Worm (Caenorhabditis elegans): Measurements from ENCODE around the gene ahsa-1.

ahsa-1 gene

ce11 chrV:15069435-15069985 is 15.7 kb downstream of the ahsa-1 start:
- TF ChIP-seq ces-1 (GFP tag; optimal IDR thresholded peaks at IDR 0.05) (peak; percentile 87), lsy-2 (tag; optimal IDR thresholded peaks at IDR 0.05) (peak; percentile 82), nhr-2 (tag; optimal IDR thresholded peaks at IDR 0.05) (no peak), unc-120 (tag; optimal IDR thresholded peaks at IDR 0.05; ENCODE audit: poor library complexity, severe bottlenecking) (no peak)

ce11 chrV:15068378-15068777 is 16.8 kb downstream of the ahsa-1 start, which contains the start of gene dnj-3:
dnj-3 (plus strand) TSS chrV:15068678.
- TF ChIP-seq snpc-4 (tag; optimal IDR thresholded peaks at IDR 0.05) (no peak), elt-3 (tag; optimal IDR thresholded peaks at IDR 0.05) (no peak), flh-1 (GFP tag; optimal IDR thresholded peaks at IDR 0.05) (no peak), unc-62 (GFP tag; optimal IDR thresholded peaks at IDR 0.05) (no peak), ceh-43 (GFP tag; optimal IDR thresholded peaks at IDR 0.05) (no peak), drap-1 (GFP tag; optimal IDR thresholded peaks at IDR 0.05) (no peak), sptf-1 (tag; optimal IDR thresholded peaks at IDR 0.05) (no peak), lin-32 (GFP tag; optimal IDR thresholded peaks at IDR 0.05) (no peak), nhr-12 (tag; optimal IDR thresholded peaks at IDR 0.05) (no peak), mab-5 (tag; optimal IDR thresholded peaks at IDR 0.05) (no peak), lin-13 (tag; optimal IDR thresholded peaks at IDR 0.05) (no peak), hlh-1 (tag; optimal IDR thresholded peaks at IDR 0.05) (no peak), nhr-2 (tag; optimal IDR thresholded peaks at IDR 0.05) (no peak), cnd-1 (tag; optimal IDR thresholded peaks at IDR 0.05) (no peak), blmp-1 (tag; optimal IDR thresholded peaks at IDR 0.05) (no peak), sem-2 (GFP tag; optimal IDR thresholded peaks at IDR 0.05) (no peak), ceh-83 (GFP tag; optimal IDR thresholded peaks at IDR 0.05) (no peak), ham-2 (GFP tag; optimal IDR thresholded peaks at IDR 0.05) (no peak), mep-1 (tag; optimal IDR thresholded peaks at IDR 0.05) (no peak)

ce11 chrV:15067165-15067564 is 18.0 kb downstream of the ahsa-1 start, which contains the start of gene C25D7.10:
C25D7.10 (plus strand) TSS chrV:15067465.
- TF ChIP-seq nhr-237 (tag; optimal IDR thresholded peaks at IDR 0.05), result no peak
- no peak for TF ChIP-seq unc-62 (GFP tag; optimal IDR thresholded peaks at IDR 0.05)

ce11 chrV:15065837-15066348 is 19.3 kb downstream of the ahsa-1 start, which contains the start of gene otub-1:
otub-1 (plus strand) TSS chrV:15066298.
- TF ChIP-seq lin-13 (tag; optimal IDR thresholded peaks at IDR 0.05) (no peak), drap-1 (GFP tag; optimal IDR thresholded peaks at IDR 0.05) (no peak), lin-32 (GFP tag; optimal IDR thresholded peaks at IDR 0.05) (no peak), ztf-11 (tag; optimal IDR thresholded peaks at IDR 0.05) (no peak), hlh-1 (tag; optimal IDR thresholded peaks at IDR 0.05) (no peak), mab-5 (tag; optimal IDR thresholded peaks at IDR 0.05) (no peak), lsy-2 (tag; optimal IDR thresholded peaks at IDR 0.05) (no peak), sptf-1 (tag; optimal IDR thresholded peaks at IDR 0.05) (no peak), sem-2 (GFP tag; optimal IDR thresholded peaks at IDR 0.05) (no peak), nhr-237 (tag; optimal IDR thresholded peaks at IDR 0.05) (no peak), tbx-8 (GFP tag; optimal IDR thresholded peaks at IDR 0.05) (no peak), mls-2 (tag; optimal IDR thresholded peaks at IDR 0.05) (no peak), ceh-83 (GFP tag; optimal IDR thresholded peaks at IDR 0.05) (no peak), zip-8 (tag; optimal IDR thresholded peaks at IDR 0.05) (no peak), nhr-12 (tag; optimal IDR thresholded peaks at IDR 0.05) (no peak), mep-1 (tag; optimal IDR thresholded peaks at IDR 0.05) (no peak), ham-2 (GFP tag; optimal IDR thresholded peaks at IDR 0.05) (no peak), nhr-28 (tag; optimal IDR thresholded peaks at IDR 0.05) (no peak), unc-62 (GFP tag; optimal IDR thresholded peaks at IDR 0.05) (no peak)

- TF ChIP-seq mab-5 (tag; optimal IDR thresholded peaks at IDR 0.05) (no peak), zip-8 (tag; optimal IDR thresholded peaks at IDR 0.05) (no peak), unc-39 (tag; optimal IDR thresholded peaks at IDR 0.05) (no peak), ceh-39 (tag; optimal IDR thresholded peaks at IDR 0.05) (peak; percentile 20), pha-4 (tag; optimal IDR thresholded peaks at IDR 0.05) (no peak), nhr-76 (tag; optimal IDR thresholded peaks at IDR 0.05) (no peak), ceh-83 (GFP tag; optimal IDR thresholded peaks at IDR 0.05) (no peak), nhr-28 (tag; optimal IDR thresholded peaks at IDR 0.05) (no peak), ceh-43 (GFP tag; optimal IDR thresholded peaks at IDR 0.05) (no peak), flh-1 (GFP tag; optimal IDR thresholded peaks at IDR 0.05) (no peak), hlh-1 (tag; optimal IDR thresholded peaks at IDR 0.05) (no peak), blmp-1 (tag; optimal IDR thresholded peaks at IDR 0.05) (no peak), lsy-2 (tag; optimal IDR thresholded peaks at IDR 0.05) (no peak), bed-3 (GFP tag; optimal IDR thresholded peaks at IDR 0.05) (no peak), unc-120 (tag; optimal IDR thresholded peaks at IDR 0.05; ENCODE audit: poor library complexity, severe bottlenecking) (no peak), sptf-1 (tag; optimal IDR thresholded peaks at IDR 0.05) (peak; percentile 24), elt-1 (tag; optimal IDR thresholded peaks at IDR 0.05; ENCODE audit: borderline replicate concordance, insufficient read depth) (no peak), nhr-2 (tag; optimal IDR thresholded peaks at IDR 0.05) (peak; percentile 77), tbx-8 (GFP tag; optimal IDR thresholded peaks at IDR 0.05) (no peak), lin-13 (tag; optimal IDR thresholded peaks at IDR 0.05) (no peak), sem-2 (GFP tag; optimal IDR thresholded peaks at IDR 0.05) (no peak), ham-2 (GFP tag; optimal IDR thresholded peaks at IDR 0.05) (no peak), mls-2 (tag; optimal IDR thresholded peaks at IDR 0.05) (peak; percentile 51), nhr-237 (tag; optimal IDR thresholded peaks at IDR 0.05) (no peak), unc-62 (GFP tag; optimal IDR thresholded peaks at IDR 0.05) (no peak), elt-3 (tag; optimal IDR thresholded peaks at IDR 0.05) (no peak), M03D4.4 (tag; optimal IDR thresholded peaks at IDR 0.05) (no peak), nhr-12 (tag; optimal IDR thresholded peaks at IDR 0.05) (no peak), ces-1 (GFP tag; optimal IDR thresholded peaks at IDR 0.05) (peak; percentile 8), snpc-4 (tag; optimal IDR thresholded peaks at IDR 0.05) (no peak), drap-1 (GFP tag; optimal IDR thresholded peaks at IDR 0.05) (peak; percentile 55)
Observed at ce11 chrV:15065068-15065744, 20.0 kb downstream of the ahsa-1 start, which contains the start of gene C25D7.9. C25D7.9 (plus strand) TSS chrV:15065135.
